Worm (Caenorhabditis elegans) whole organism, L3 larva: ENCODE results near the gene bath-26.

Source experiments
- ZK546.5 ChIP-seq: sonication (generic microtip); optimal IDR thresholded peaks from 2 replicates; lab custom pipeline; 2017; ENCODE audit warnings: missing biosample characterization, missing genetic modification characterization
- ama-1 ChIP-seq: fragments of 150-350 bp; optimal IDR thresholded peaks from 2 replicates; lab custom pipeline; 2018
- egl-27 ChIP-seq: sonication (generic microtip); optimal IDR thresholded peaks from 4 replicates; lab custom pipeline; 2017; ENCODE audit warnings: missing biosample characterization, missing genetic modification reagents, missing genetic modification characterization
- elt-1 ChIP-seq: fragments of 150-350 bp; optimal IDR thresholded peaks from 2 replicates; lab custom pipeline; 2014; ENCODE audit warnings: missing biosample characterization, missing genetic modification characterization
- fkh-10 ChIP-seq: sonication (generic microtip); optimal IDR thresholded peaks from 2 replicates; lab custom pipeline; 2017; ENCODE audit warnings: missing biosample characterization, missing genetic modification reagents, missing genetic modification characterization
- fkh-2 ChIP-seq: fragments of 150-350 bp; optimal IDR thresholded peaks from 2 replicates; lab custom pipeline; 2014; ENCODE audit warnings: missing biosample characterization, missing genetic modification reagents, missing genetic modification characterization
- fos-1 ChIP-seq: fragments of 150-350 bp; optimal IDR thresholded peaks from 2 replicates; lab custom pipeline; 2014; ENCODE audit warnings: missing biosample characterization, missing genetic modification characterization
- mml-1 ChIP-seq: fragments of 150-350 bp; sonication (generic microtip); optimal IDR thresholded peaks from 3 replicates; lab custom pipeline; 2014; ENCODE audit warnings: missing biosample characterization, missing genetic modification characterization
- nhr-237 ChIP-seq: fragments of 150-350 bp; optimal IDR thresholded peaks from 2 replicates; lab custom pipeline; 2014; ENCODE audit warnings: missing biosample characterization, missing genetic modification characterization
- pha-4 ChIP-seq: fragments of 150-350 bp; optimal IDR thresholded peaks from 2 replicates; lab custom pipeline; 2014; ENCODE audit warnings: missing biosample characterization, missing genetic modification reagents, missing genetic modification characterization
- sea-2 ChIP-seq: fragments of 150-350 bp; sonication (generic microtip); optimal IDR thresholded peaks from 4 replicates; lab custom pipeline; 2014; ENCODE audit warnings: missing biosample characterization, missing genetic modification reagents, missing genetic modification characterization
- skn-1 ChIP-seq: fragments of 150-350 bp; optimal IDR thresholded peaks from 2 replicates; lab custom pipeline; 2014; ENCODE audit warnings: missing biosample characterization, missing genetic modification characterization
- snpc-4 ChIP-seq: fragments of 150-350 bp; optimal IDR thresholded peaks from 2 replicates; lab custom pipeline; 2014; ENCODE audit warnings: missing biosample characterization, missing genetic modification characterization
- unc-39 ChIP-seq: sonication (generic microtip); optimal IDR thresholded peaks from 4 replicates; lab custom pipeline; 2017; ENCODE audit warnings: missing biosample characterization, missing genetic modification characterization

DNA sequence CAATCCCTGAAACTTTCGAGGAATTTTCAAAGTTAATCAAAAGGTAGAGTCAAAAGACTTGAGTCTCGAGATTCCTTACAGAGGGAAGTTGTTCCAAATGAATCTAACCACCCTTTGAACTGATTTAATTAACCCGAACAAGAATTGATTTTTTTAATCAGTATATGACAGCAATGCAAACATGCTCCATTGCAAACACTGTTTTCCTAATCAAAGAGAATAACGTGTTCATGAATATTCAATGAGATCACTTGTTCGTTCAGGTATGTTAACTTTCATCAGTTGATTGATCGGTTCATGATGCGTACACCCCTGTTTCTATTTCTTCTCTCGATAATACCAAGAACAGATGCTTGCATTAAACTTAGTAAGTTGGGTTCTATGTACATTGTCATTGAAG is 25.1 kb upstream of the bath-26 start, which contains the start of gene C08E3.14:
- TF ChIP-seq fos-1 (tag; lab: Kevin White, UChicago) = no peak
- no peak for TF ChIP-seq sea-2 (GFP tag; lab: Kevin White, UChicago)
- TF ChIP-seq unc-39 (tag; lab: Kevin White, UChicago) = no peak
- TF ChIP-seq skn-1 = no peak
- no peak for TF ChIP-seq pha-4
- TF ChIP-seq snpc-4 (tag; lab: Kevin White, UChicago) = no peak
- no peak for TF ChIP-seq mml-1 (tag; lab: Kevin White, UChicago)
- TF ChIP-seq nhr-237 (tag; lab: Kevin White, UChicago) = no peak
- no peak for TF ChIP-seq elt-1 (tag; lab: Kevin White, UChicago)
- no peak for TF ChIP-seq fkh-2 (tag; lab: Kevin White, UChicago)
- no peak for TF ChIP-seq fkh-10 (GFP tag; lab: Kevin White, UChicago)
- no peak for TF ChIP-seq ama-1 (lab: Kevin White, UChicago)
- no peak for TF ChIP-seq ZK546.5
- no peak for TF ChIP-seq egl-27 (tag; lab: Kevin White, UChicago)
